Fruit fly (Drosophila melanogaster): Measurements from ENCODE around the gene VAChT.

- TF ChIP-seq psq (optimal IDR thresholded peaks at IDR 0.05) (no peak), insv (optimal IDR thresholded peaks at IDR 0.05) (no peak), h (optimal IDR thresholded peaks at IDR 0.05) (no peak), Myc (optimal IDR thresholded peaks at IDR 0.05) (no peak), ttk (optimal IDR thresholded peaks at IDR 0.05) (no peak)
Observed at dm6 chr3R:18731241-18731640, 25.9 kb downstream of the VAChT start.
